Worm (Caenorhabditis elegans) whole organism, mixed stage, embryonic: ENCODE results near the gene Y48B6A.13.

Experiments
- M03D4.4 ChIP-seq: sonication (generic microtip); optimal IDR thresholded peaks from 2 replicates; lab custom pipeline; 2017; ENCODE audit warnings: mild to moderate bottlenecking, missing genetic modification characterization, missing compliant biosample characterization
- bed-3 ChIP-seq: fragments of 200-800 bp; sonication (Bioruptor generic); optimal IDR thresholded peaks from 3 replicates; lab custom pipeline; 2018; ENCODE audit warnings: mild to moderate bottlenecking, missing genetic modification characterization, moderate library complexity, missing compliant biosample characterization
- blmp-1 ChIP-seq: fragments of 150-350 bp; optimal IDR thresholded peaks from 2 replicates; lab custom pipeline; 2014; ENCODE audit warnings: missing biosample characterization, missing genetic modification characterization
- ceh-39 ChIP-seq: fragments of 150-350 bp; optimal IDR thresholded peaks from 2 replicates; lab custom pipeline; 2014; ENCODE audit warnings: missing biosample characterization, missing genetic modification characterization
- ceh-43 ChIP-seq: fragments of 200-800 bp; sonication (Bioruptor generic); optimal IDR thresholded peaks from 2 replicates; lab custom pipeline; 2018; ENCODE audit warnings: mild to moderate bottlenecking, missing genetic modification characterization, moderate library complexity, missing compliant biosample characterization
- ceh-83 ChIP-seq: fragments of 200-800 bp; sonication (Bioruptor generic); optimal IDR thresholded peaks from 2 replicates; lab custom pipeline; 2018; ENCODE audit warnings: mild to moderate bottlenecking, missing genetic modification characterization, missing compliant biosample characterization
- ces-1 ChIP-seq: fragments of 150-350 bp; optimal IDR thresholded peaks from 2 replicates; lab custom pipeline; 2014; ENCODE audit warnings: missing biosample characterization, missing genetic modification reagents, missing genetic modification characterization
- cnd-1 ChIP-seq: fragments of 200-800 bp; sonication (Bioruptor generic); optimal IDR thresholded peaks from 2 replicates; lab custom pipeline; 2018; ENCODE audit warnings: mild to moderate bottlenecking, missing genetic modification characterization, missing compliant biosample characterization
- drap-1 ChIP-seq: fragments of 200-800 bp; sonication (Bioruptor generic); optimal IDR thresholded peaks from 3 replicates; lab custom pipeline; 2018; ENCODE audit warnings: mild to moderate bottlenecking, missing genetic modification characterization, missing compliant biosample characterization
- elt-1 ChIP-seq: sonication (generic microtip); optimal IDR thresholded peaks from 2 replicates; lab custom pipeline; 2017; ENCODE audit warnings: missing genetic modification characterization, mild to moderate bottlenecking, missing compliant biosample characterization, antibody characterized with exemption, moderate library complexity, borderline replicate concordance; ENCODE audit not compliant: insufficient read depth
- elt-3 ChIP-seq: fragments of 150-350 bp; optimal IDR thresholded peaks from 2 replicates; lab custom pipeline; 2014; ENCODE audit warnings: missing biosample characterization, missing genetic modification characterization
- flh-1 ChIP-seq: fragments of 200-800 bp; sonication (Bioruptor generic); optimal IDR thresholded peaks from 2 replicates; lab custom pipeline; 2018; ENCODE audit warnings: mild to moderate bottlenecking, missing genetic modification characterization, moderate library complexity, missing compliant biosample characterization
- ham-2 ChIP-seq: fragments of 200-800 bp; sonication (Bioruptor generic); optimal IDR thresholded peaks from 2 replicates; lab custom pipeline; 2018; ENCODE audit warnings: mild to moderate bottlenecking, missing genetic modification characterization, missing compliant biosample characterization
- hlh-1 ChIP-seq: fragments of 150-350 bp; optimal IDR thresholded peaks from 2 replicates; lab custom pipeline; 2014; ENCODE audit warnings: missing biosample characterization, missing genetic modification reagents, missing genetic modification characterization
- lin-13 ChIP-seq: fragments of 150-350 bp; optimal IDR thresholded peaks from 2 replicates; lab custom pipeline; 2014; ENCODE audit warnings: missing biosample characterization, missing genetic modification characterization
- lin-32 ChIP-seq: fragments of 200-800 bp; sonication (Bioruptor generic); optimal IDR thresholded peaks from 2 replicates; lab custom pipeline; 2018; ENCODE audit warnings: mild to moderate bottlenecking, missing genetic modification characterization, missing compliant biosample characterization
- lsy-2 ChIP-seq: fragments of 150-350 bp; optimal IDR thresholded peaks from 2 replicates; lab custom pipeline; 2014; ENCODE audit warnings: missing biosample characterization, missing genetic modification characterization
- mab-5 ChIP-seq: fragments of 150-350 bp; optimal IDR thresholded peaks from 2 replicates; lab custom pipeline; 2014; ENCODE audit warnings: missing biosample characterization, missing genetic modification characterization
- mep-1 ChIP-seq: fragments of 150-350 bp; optimal IDR thresholded peaks from 2 replicates; lab custom pipeline; 2017; ENCODE audit warnings: missing biosample characterization, missing genetic modification reagents, missing genetic modification characterization, inconsistent platforms
- mls-2 ChIP-seq: sonication (generic microtip); optimal IDR thresholded peaks from 2 replicates; lab custom pipeline; 2016; ENCODE audit warnings: mild to moderate bottlenecking, missing genetic modification characterization, moderate library complexity, missing compliant biosample characterization
- nhr-12 ChIP-seq: fragments of 150-350 bp; optimal IDR thresholded peaks from 2 replicates; lab custom pipeline; 2014; ENCODE audit warnings: missing biosample characterization, missing genetic modification characterization
- nhr-2 ChIP-seq: fragments of 150-350 bp; optimal IDR thresholded peaks from 2 replicates; lab custom pipeline; 2014; ENCODE audit warnings: missing biosample characterization, missing genetic modification characterization
- nhr-237 ChIP-seq: fragments of 150-350 bp; optimal IDR thresholded peaks from 2 replicates; lab custom pipeline; 2014; ENCODE audit warnings: missing biosample characterization, missing genetic modification characterization
- nhr-28 ChIP-seq: fragments of 150-350 bp; optimal IDR thresholded peaks from 2 replicates; lab custom pipeline; 2014; ENCODE audit warnings: missing biosample characterization, missing genetic modification characterization
- nhr-76 ChIP-seq: sonication (generic microtip); optimal IDR thresholded peaks from 2 replicates; lab custom pipeline; 2017; ENCODE audit warnings: missing biosample characterization, missing genetic modification characterization
- pha-4 ChIP-seq: fragments of 150-350 bp; optimal IDR thresholded peaks from 2 replicates; lab custom pipeline; 2018; ENCODE audit warnings: missing biosample characterization, missing genetic modification reagents, missing genetic modification characterization
- sem-2 ChIP-seq: fragments of 200-800 bp; sonication (Bioruptor generic); optimal IDR thresholded peaks from 2 replicates; lab custom pipeline; 2018; ENCODE audit warnings: mild to moderate bottlenecking, missing genetic modification characterization, missing compliant biosample characterization
- snpc-4 ChIP-seq: fragments of 150-350 bp; optimal IDR thresholded peaks from 2 replicates; lab custom pipeline; 2014; ENCODE audit warnings: missing biosample characterization, missing genetic modification characterization
- sptf-1 ChIP-seq: sonication (generic microtip); optimal IDR thresholded peaks from 2 replicates; lab custom pipeline; 2017; ENCODE audit warnings: mild to moderate bottlenecking, missing genetic modification characterization, moderate library complexity, missing compliant biosample characterization
- tbx-8 ChIP-seq: fragments of 200-800 bp; sonication (Bioruptor generic); optimal IDR thresholded peaks from 2 replicates; lab custom pipeline; 2018; ENCODE audit warnings: mild to moderate bottlenecking, missing genetic modification characterization, moderate library complexity, missing compliant biosample characterization
- unc-120 ChIP-seq: sonication (generic microtip); optimal IDR thresholded peaks from 2 replicates; lab custom pipeline; 2017; ENCODE audit warnings: missing genetic modification characterization, missing compliant biosample characterization; ENCODE audit not compliant: poor library complexity, severe bottlenecking
- unc-39 ChIP-seq: fragments of 150-350 bp; optimal IDR thresholded peaks from 2 replicates; lab custom pipeline; 2014; ENCODE audit warnings: missing biosample characterization, missing genetic modification characterization
- unc-62 ChIP-seq: fragments of 150-350 bp; optimal IDR thresholded peaks from 2 replicates; lab custom pipeline; 2014; ENCODE audit warnings: missing biosample characterization, missing genetic modification reagents, missing genetic modification characterization
- zip-8 ChIP-seq: fragments of 150-350 bp; optimal IDR thresholded peaks from 2 replicates; lab custom pipeline; 2014; ENCODE audit warnings: missing biosample characterization, missing genetic modification characterization
- ztf-11 ChIP-seq: fragments of 150-350 bp; optimal IDR thresholded peaks from 2 replicates; lab custom pipeline; 2014; ENCODE audit warnings: missing biosample characterization, missing genetic modification characterization

Gene Y48B6A.13

ce11 chrII:14249489-14249888 lies 23.4 kb upstream of the Y48B6A.13 start:
- no peak for TF ChIP-seq mls-2 (tag; lab: Kevin White, UChicago)
- peak; percentile 31 for TF ChIP-seq ces-1
- TF ChIP-seq snpc-4 (tag; lab: Kevin White, UChicago) = no peak
- peak; percentile 34 for TF ChIP-seq mep-1 (tag; lab: Kevin White, UChicago)
- no peak for TF ChIP-seq ceh-43 (GFP tag; lab: Kevin White, UChicago)
- peak; percentile 49 for TF ChIP-seq ztf-11
- TF ChIP-seq lsy-2 (tag; lab: Kevin White, UChicago) = peak; percentile 17
- peak; percentile 14 for TF ChIP-seq pha-4 (tag; lab: Kevin White, UChicago)
- no peak for TF ChIP-seq bed-3 (GFP tag; lab: Kevin White, UChicago)
- peak; percentile 56 for TF ChIP-seq hlh-1 (tag; lab: Kevin White, UChicago)
- TF ChIP-seq elt-1 (tag; lab: Kevin White, UChicago) = no peak
- TF ChIP-seq nhr-76 = peak; percentile 22
- peak; percentile 26 for TF ChIP-seq lin-32 (GFP tag; lab: Kevin White, UChicago)
- peak; percentile 49 for TF ChIP-seq cnd-1
- no peak for TF ChIP-seq nhr-28
- TF ChIP-seq ceh-39 = no peak
- TF ChIP-seq elt-3 (tag; lab: Kevin White, UChicago) = no peak
- TF ChIP-seq tbx-8 (GFP tag; lab: Kevin White, UChicago) = no peak
- peak; percentile 46 for TF ChIP-seq sptf-1 (tag; lab: Kevin White, UChicago)
- TF ChIP-seq ceh-83 (GFP tag; lab: Kevin White, UChicago) = peak; percentile 36
- TF ChIP-seq unc-120 = no peak
- TF ChIP-seq lin-13 (tag; lab: Kevin White, UChicago) = peak; percentile 50
- TF ChIP-seq blmp-1 (tag; lab: Kevin White, UChicago) = no peak
- peak; percentile 27 for TF ChIP-seq drap-1 (GFP tag; lab: Kevin White, UChicago)
- TF ChIP-seq unc-39 (tag; lab: Kevin White, UChicago) = no peak
- TF ChIP-seq zip-8 (tag; lab: Kevin White, UChicago) = no peak
- TF ChIP-seq sem-2 (GFP tag; lab: Kevin White, UChicago) = peak; percentile 62
- TF ChIP-seq M03D4.4 (tag; lab: Kevin White, UChicago) = peak; percentile 21
- no peak for TF ChIP-seq unc-62 (GFP tag; lab: Kevin White, UChicago)
- TF ChIP-seq ham-2 (GFP tag; lab: Kevin White, UChicago) = no peak

ce11 chrII:14247748-14248502 lies 21.9 kb upstream of the Y48B6A.13 start:
- TF ChIP-seq blmp-1 (tag; lab: Kevin White, UChicago) (no peak), nhr-76 (no peak), drap-1 (GFP tag; lab: Kevin White, UChicago) (no peak), mab-5 (tag; lab: Kevin White, UChicago) (no peak), nhr-237 (no peak), pha-4 (tag; lab: Kevin White, UChicago) (no peak), snpc-4 (tag; lab: Kevin White, UChicago) (no peak), elt-1 (tag; lab: Kevin White, UChicago) (no peak), lin-13 (tag; lab: Kevin White, UChicago) (no peak), cnd-1 (peak; percentile 93), mls-2 (tag; lab: Kevin White, UChicago) (peak; percentile 63), nhr-28 (no peak), lsy-2 (tag; lab: Kevin White, UChicago) (no peak), ztf-11 (peak; percentile 70), elt-3 (tag; lab: Kevin White, UChicago) (no peak), mep-1 (tag; lab: Kevin White, UChicago) (peak; percentile 60), unc-39 (tag; lab: Kevin White, UChicago) (no peak), tbx-8 (GFP tag; lab: Kevin White, UChicago) (no peak), zip-8 (tag; lab: Kevin White, UChicago) (no peak), flh-1 (GFP tag; lab: Kevin White, UChicago) (peak; percentile 14), nhr-12 (no peak), hlh-1 (tag; lab: Kevin White, UChicago) (peak; percentile 79), sptf-1 (tag; lab: Kevin White, UChicago) (peak; percentile 57), bed-3 (GFP tag; lab: Kevin White, UChicago) (no peak), ceh-39 (no peak), ces-1 (no peak), ceh-83 (GFP tag; lab: Kevin White, UChicago) (peak; percentile 23), unc-62 (GFP tag; lab: Kevin White, UChicago) (peak; percentile 16), M03D4.4 (tag; lab: Kevin White, UChicago) (no peak), unc-120 (no peak), nhr-2 (tag; lab: Kevin White, UChicago) (peak; percentile 76), ceh-43 (GFP tag; lab: Kevin White, UChicago) (no peak), lin-32 (GFP tag; lab: Kevin White, UChicago) (peak; percentile 95), ham-2 (GFP tag; lab: Kevin White, UChicago) (peak; percentile 35), sem-2 (GFP tag; lab: Kevin White, UChicago) (peak; percentile 26)
